Fruit fly (Drosophila melanogaster): ENCODE data around the gene Plzf.

DNA sequence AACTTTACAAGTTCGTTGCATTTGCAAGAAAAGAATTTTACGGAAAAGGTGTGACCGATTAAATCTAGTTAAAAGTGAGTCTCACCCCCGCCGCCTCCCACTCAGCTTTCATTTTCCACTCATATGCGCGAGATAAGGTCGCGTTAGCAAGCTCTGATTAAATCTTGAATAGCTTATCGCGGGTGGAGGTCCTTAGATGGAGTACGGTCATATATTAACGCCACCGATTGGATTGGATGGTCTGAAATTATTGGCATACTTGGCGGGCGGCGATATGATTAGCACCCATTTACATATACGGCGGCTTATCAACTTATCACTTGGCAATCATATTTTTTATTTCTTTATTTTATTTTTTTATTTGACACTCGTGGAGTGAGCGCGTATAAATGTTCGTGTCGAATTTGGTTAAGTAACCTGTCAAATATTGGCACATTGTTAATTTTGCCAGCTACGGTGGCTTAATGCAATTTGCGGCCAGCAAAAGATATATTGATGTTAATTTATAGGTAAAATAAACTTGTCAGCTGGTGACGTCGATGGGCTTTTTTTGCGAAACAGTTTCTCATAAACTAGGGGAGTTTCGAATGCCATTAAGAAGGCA, 19.0 kb downstream of the Plzf start:
- TF ChIP-seq Myc (optimal IDR thresholded peaks at IDR 0.05) (no peak), rgr (GFP tag; optimal IDR thresholded peaks at IDR 0.05) (no peak), jim (GFP tag; optimal IDR thresholded peaks at IDR 0.05) (no peak), CG9705 (GFP tag; optimal IDR thresholded peaks at IDR 0.05) (no peak), psq (GFP tag; optimal IDR thresholded peaks at IDR 0.05) (no peak), Sp1 (GFP tag; optimal IDR thresholded peaks at IDR 0.05) (peak; percentile 48), Jra (GFP tag; optimal IDR thresholded peaks at IDR 0.05) (no peak), Abd-B (GFP tag; optimal IDR thresholded peaks at IDR 0.05) (no peak), GATAd (GFP tag; optimal IDR thresholded peaks at IDR 0.05) (no peak), h (GFP tag; optimal IDR thresholded peaks at IDR 0.05) (peak; percentile 67), usp (GFP tag; optimal IDR thresholded peaks at IDR 0.05) (no peak), lola (GFP tag; optimal IDR thresholded peaks at IDR 0.05) (no peak), dsf (GFP tag; optimal IDR thresholded peaks at IDR 0.05; ENCODE audit: borderline replicate concordance) (no peak)

All from whole organism, wandering third instar larva.